Worm (Caenorhabditis elegans): ENCODE measurements around the gene maoc-1.

DNA sequence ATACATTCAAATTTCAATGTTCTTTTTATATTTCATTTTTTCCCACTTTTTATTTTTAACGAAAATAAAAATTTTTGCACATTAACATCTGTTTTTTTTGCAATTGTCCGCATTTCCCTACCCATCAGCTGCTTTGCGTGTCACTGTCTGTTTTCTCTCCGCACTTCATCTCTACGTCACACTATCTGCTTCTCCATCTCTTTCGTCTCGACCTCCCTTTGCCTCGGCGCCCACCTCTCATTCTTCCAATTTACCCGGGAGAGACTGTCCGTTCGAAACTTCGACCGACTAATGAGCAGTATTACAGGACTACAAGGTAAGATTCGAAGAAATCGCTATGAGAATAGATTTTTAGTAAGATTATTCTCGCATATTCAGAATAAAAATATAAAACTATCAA is 40.7 kb upstream of the maoc-1 start, which contains the start of gene C27H5.2:
- TF ChIP-seq ZK546.5 (tag; optimal IDR thresholded peaks at IDR 0.05) (no peak), lsy-2 (tag; optimal IDR thresholded peaks at IDR 0.05) (peak in 1 of 2 experiments; percentile 18), nhr-25 (tag; optimal IDR thresholded peaks at IDR 0.05) (no peak), blmp-1 (tag; optimal IDR thresholded peaks at IDR 0.05; ENCODE audit: insufficient read depth) (no peak), nhr-237 (tag; optimal IDR thresholded peaks at IDR 0.05) (no peak), snpc-4 (tag; optimal IDR thresholded peaks at IDR 0.05) (no peak), zag-1 (tag; optimal IDR thresholded peaks at IDR 0.05) (no peak), elt-3 (tag; optimal IDR thresholded peaks at IDR 0.05) (no peak), ztf-11 (tag; optimal IDR thresholded peaks at IDR 0.05) (no peak), nhr-21 (tag; optimal IDR thresholded peaks at IDR 0.05) (no peak), ztf-4 (tag; optimal IDR thresholded peaks at IDR 0.05) (no peak)
